Fruit fly (Drosophila melanogaster) whole organism, adult: ENCODE results near the gene mRpL27.

ENCODE experiments used
- CG11617 ChIP-seq: fragments of 200-800 bp; sonication (Bioruptor generic); optimal IDR thresholded peaks from 2 replicates; lab custom pipeline; 2017; ENCODE audit warnings: mild to moderate bottlenecking, missing biosample characterization, missing genetic modification reagents, missing genetic modification characterization
- CG7045 ChIP-seq: fragments of 200-800 bp; sonication (Bioruptor generic); optimal IDR thresholded peaks from 2 replicates; lab custom pipeline; 2017; ENCODE audit warnings: missing biosample characterization, mild to moderate bottlenecking, missing genetic modification characterization
- Crg-1 ChIP-seq: fragments of 200-800 bp; sonication (Bioruptor generic); optimal IDR thresholded peaks from 2 replicates; lab custom pipeline; 2016; ENCODE audit warnings: missing biosample characterization, missing genetic modification characterization
- cic ChIP-seq: fragments of 200-800 bp; sonication (Bioruptor generic); optimal IDR thresholded peaks from 2 replicates; lab custom pipeline; 2017; ENCODE audit warnings: missing biosample characterization, mild to moderate bottlenecking, missing genetic modification characterization, moderate library complexity
- cnc ChIP-seq, 2 experiments: fragments of >200 bp; optimal IDR thresholded peaks; 2 replicates each; lab custom pipeline; 2017
- tj ChIP-seq: fragments of 200-800 bp; sonication (Bioruptor generic); optimal IDR thresholded peaks from 3 replicates; lab custom pipeline; 2017; ENCODE audit warnings: missing biosample characterization, mild to moderate bottlenecking, missing genetic modification characterization, moderate library complexity

- no peak for TF ChIP-seq cnc (optimal IDR thresholded peaks at IDR 0.05; lab: Kevin White, UChicago)
- TF ChIP-seq Crg-1 (GFP tag; lab: Kevin White, UChicago): no peak
- no peak for TF ChIP-seq tj
- no peak for TF ChIP-seq CG7045 (GFP tag; lab: Kevin White, UChicago)
- no peak for TF ChIP-seq CG11617 (GFP tag; lab: Kevin White, UChicago)
- no peak for TF ChIP-seq cic (GFP tag; lab: Kevin White, UChicago)
These were observed 5.5 kb upstream of the mRpL27 start, which contains the start of gene FIG4 for dm6 chr2L:4464946-4465345.
